Worm (Caenorhabditis elegans) whole organism, mixed stage, embryonic: Measurements from ENCODE around the gene F26C11.4.

ENCODE experiments used
- mls-2 ChIP-seq: sonication (generic microtip); optimal IDR thresholded peaks from 2 replicates; lab custom pipeline; 2016; ENCODE audit warnings: mild to moderate bottlenecking, missing genetic modification characterization, moderate library complexity, missing compliant biosample characterization
- nhr-76 ChIP-seq: sonication (generic microtip); optimal IDR thresholded peaks from 2 replicates; lab custom pipeline; 2017; ENCODE audit warnings: missing biosample characterization, missing genetic modification characterization

DNA sequence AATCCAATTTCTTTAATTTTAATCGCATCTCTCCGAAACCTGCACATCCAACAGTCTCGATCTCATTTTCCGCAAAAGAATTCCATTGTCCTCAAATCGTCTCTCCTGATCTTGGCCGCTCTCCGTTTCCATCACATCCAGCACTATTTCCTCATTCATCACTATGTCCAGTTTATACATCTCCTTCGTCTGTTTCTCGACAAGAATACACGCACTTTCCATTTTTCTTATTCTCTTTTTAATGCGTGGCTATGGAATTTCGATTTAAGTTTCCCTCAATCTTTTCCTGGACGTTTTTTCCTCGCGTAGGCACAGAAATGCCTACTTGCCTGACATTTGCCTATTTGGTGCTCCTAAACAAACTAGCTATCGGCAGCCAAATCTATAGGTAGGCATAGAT, 36.3 kb downstream of the F26C11.4 start:
- no peak for TF ChIP-seq nhr-76 (tag; lab: Kevin White, UChicago)
- TF ChIP-seq mls-2 (tag; lab: Kevin White, UChicago), result no peak
